Fruit fly (Drosophila melanogaster): ENCODE data around the gene Pka-R1.

Gene Pka-R1

DNA sequence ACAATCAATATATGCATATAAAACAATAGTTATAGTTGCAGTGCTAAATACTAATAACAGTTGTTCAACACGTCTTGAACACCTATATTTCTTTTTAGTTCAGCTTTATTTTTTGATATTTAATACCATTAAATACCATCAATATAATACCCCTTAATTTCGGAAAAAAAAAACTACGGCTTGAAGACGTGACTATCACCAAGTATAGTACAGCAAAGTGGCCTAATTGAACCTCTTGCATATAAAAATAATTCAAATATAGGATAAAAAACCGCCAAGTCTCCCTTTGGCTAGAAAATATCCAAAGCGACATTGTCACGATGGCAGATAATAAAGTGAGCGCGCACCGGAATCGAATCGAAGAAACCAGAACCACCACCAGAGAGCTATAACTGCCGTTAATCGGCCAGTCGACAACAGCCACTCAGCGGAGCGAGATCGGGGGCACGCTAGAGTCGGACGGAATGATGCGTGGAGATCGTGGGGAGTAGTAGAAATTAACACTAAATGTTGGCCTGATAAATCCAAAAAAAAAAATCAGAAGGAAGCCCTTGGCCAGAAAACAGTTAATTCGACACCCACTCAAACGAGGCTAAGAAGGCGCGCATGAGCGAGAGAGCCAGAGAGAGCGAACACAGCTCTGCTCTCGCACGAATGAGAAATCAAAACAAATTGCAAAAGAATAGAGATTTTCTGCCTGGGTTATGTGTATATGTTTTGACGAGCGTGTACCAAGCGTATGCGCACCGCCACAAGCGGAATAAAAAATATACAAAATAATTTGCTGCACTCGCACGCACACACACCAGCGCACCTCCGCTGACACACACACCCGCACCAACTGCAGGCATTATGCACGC lies 30.9 kb upstream of the Pka-R1 start (continued):
- TF ChIP-seq Ets65A (GFP tag) (peak; percentile 26), CG9437 (GFP tag; optimal IDR thresholded peaks at IDR 0.05) (peak; percentile 47), CG17186 (GFP tag; optimal IDR thresholded peaks at IDR 0.05) (peak; percentile 26), CG7271 (tag; optimal IDR thresholded peaks at IDR 0.05) (no peak), CG12659 (GFP tag; optimal IDR thresholded peaks at IDR 0.05) (peak; percentile 60), C15 (GFP tag; IDR thresholded peaks at IDR 0.05) (no peak), pho (GFP tag; optimal IDR thresholded peaks at IDR 0.05) (peak; percentile 44), hbn (GFP tag; IDR thresholded peaks at IDR 0.05; ENCODE audit: partially characterized antibody) (no peak; the same call in 1 of the 2 replicates), CG10959 (GFP tag; IDR thresholded peaks at IDR 0.05) (0 out of 2 replicates have a peak, but pooled peaks have one; percentile 25), CG4707 (GFP tag; optimal IDR thresholded peaks at IDR 0.05) (no peak), Jarid2 (GFP tag; optimal IDR thresholded peaks at IDR 0.05) (peak; percentile 85), CG15479 (GFP tag; optimal IDR thresholded peaks at IDR 0.05) (no peak), Deaf1 (tag; optimal IDR thresholded peaks at IDR 0.05) (peak; percentile 35), CG12769 (tag; optimal IDR thresholded peaks at IDR 0.05) (peak; percentile 33), CG4360 (GFP tag; IDR thresholded peaks at IDR 0.05) (peak; percentile 37; the same call in 1 of the 2 replicates), unpg (GFP tag; optimal IDR thresholded peaks at IDR 0.05) (peak; percentile 8), so (GFP tag; IDR thresholded peaks at IDR 0.05) (peak; percentile 57; the same call in 1 of the 3 replicates), Rx (GFP tag; IDR thresholded peaks at IDR 0.05) (no peak), CG18476 (GFP tag; optimal IDR thresholded peaks at IDR 0.05) (peak; percentile 17), CG9727 (GFP tag; optimal IDR thresholded peaks at IDR 0.05) (peak; percentile 60), Side (GFP tag; optimal IDR thresholded peaks at IDR 0.05) (peak; percentile 57), abd-A (tag; optimal IDR thresholded peaks at IDR 0.05) (no peak), vvl (GFP tag; IDR thresholded peaks at IDR 0.05) (peak; percentile 68), PHDP (tag; optimal IDR thresholded peaks at IDR 0.05) (peak; percentile 10), CG18011 (GFP tag; optimal IDR thresholded peaks at IDR 0.05) (no peak), stwl (tag; optimal IDR thresholded peaks at IDR 0.05) (peak; percentile 8), CG14014 (GFP tag; IDR thresholded peaks at IDR 0.05) (peak; percentile 26; the same call in 1 of the 2 replicates), corto (GFP tag; optimal IDR thresholded peaks at IDR 0.05) (peak; percentile 6), CG7963 (GFP tag; IDR thresholded peaks at IDR 0.05; ENCODE audit: partially characterized antibody) (no peak), CG10267 (tag; optimal IDR thresholded peaks at IDR 0.05) (peak; percentile 49), dysf (GFP tag; IDR thresholded peaks at IDR 0.05) (no peak), otp (GFP tag; IDR thresholded peaks at IDR 0.05) (peak; percentile 53; the same call in 1 of the 3 replicates), Sry-β (GFP tag; optimal IDR thresholded peaks at IDR 0.05) (peak; percentile 100), CG17385 (GFP tag; optimal IDR thresholded peaks at IDR 0.05) (peak; percentile 19), Myb (GFP tag; optimal IDR thresholded peaks at IDR 0.05) (peak; percentile 49), nerfin-2 (GFP tag; IDR thresholded peaks at IDR 0.05; ENCODE audit: partially characterized antibody) (peak; percentile 48; the same call in 1 of the 2 replicates), CG10543 (GFP tag; optimal IDR thresholded peaks at IDR 0.05) (peak; percentile 59), odd (GFP tag; optimal IDR thresholded peaks at IDR 0.05) (peak; percentile 40), Trl (optimal IDR thresholded peaks at IDR 0.05) (peak; percentile 91 to 98), Trl (GFP tag; optimal IDR thresholded peaks at IDR 0.05) (peak; percentile 77), HLH54F (GFP tag; optimal IDR thresholded peaks at IDR 0.05) (peak; percentile 2), fd102C (GFP tag; optimal IDR thresholded peaks at IDR 0.05) (peak; percentile 7), pros (GFP tag; optimal IDR thresholded peaks at IDR 0.05) (peak; percentile 55), CG31365 (tag; optimal IDR thresholded peaks at IDR 0.05) (no peak), cad (GFP tag; optimal IDR thresholded peaks at IDR 0.05) (peak; percentile 19), HHEX (GFP tag; optimal IDR thresholded peaks at IDR 0.05) (no peak), tin (GFP tag; optimal IDR thresholded peaks at IDR 0.05) (no peak), ato (GFP tag; IDR thresholded peaks at IDR 0.05; ENCODE audit: partially characterized antibody) (0 out of 2 replicates have a peak, but pooled peaks have one; percentile 44)
